Fruit fly (Drosophila melanogaster): ENCODE results near the gene CG6567.
A peak's percentile ranks its signal among the peaks of the same experiment; 100 is the strongest.

The CG6567 gene

dm6 chr3R:10854243-10854874, at the start of gene CG6567, which contains the start of gene CG4511:
TSS of gene CG6567 (minus strand) at chr3R:10854451.
TSS of gene CG4511 (plus strand) at chr3R:10854501.
- TF ChIP-seq CTCF (optimal IDR thresholded peaks at IDR 0.05) (no peak), CG8478 (optimal IDR thresholded peaks at IDR 0.05) (no peak)

- TF ChIP-seq CG8478 (optimal IDR thresholded peaks at IDR 0.05): no peak
- peak; percentile 50 to 68 for TF ChIP-seq CTCF (optimal IDR thresholded peaks at IDR 0.05)
These were observed 39.1 kb upstream of the CG6567 start, which contains the start of gene CG6621 for dm6 chr3R:10893327-10893726. TSS of gene CG6621 (minus strand) at chr3R:10893531.

dm6 chr3R:10889520-10889887, 35.3 kb upstream of the CG6567 start, which contains the start of gene Ak3:
TSS of gene Ak3 (minus strand) at chr3R:10889588.
- TF ChIP-seq CG8478 (optimal IDR thresholded peaks at IDR 0.05) (no peak), CTCF (optimal IDR thresholded peaks at IDR 0.05) (no peak)

dm6 chr3R:10888633-10889519, 34.6 kb upstream of the CG6567 start:
- TF ChIP-seq CTCF (optimal IDR thresholded peaks at IDR 0.05) (no peak), CG8478 (optimal IDR thresholded peaks at IDR 0.05) (no peak)

dm6 chr3R:10888300-10888632, 34.0 kb upstream of the CG6567 start:
- TF ChIP-seq CG8478 (optimal IDR thresholded peaks at IDR 0.05): no peak
- no peak for TF ChIP-seq CTCF (optimal IDR thresholded peaks at IDR 0.05)

dm6 chr3R:10886462-10887315, 32.4 kb upstream of the CG6567 start:
- no peak for TF ChIP-seq CTCF (optimal IDR thresholded peaks at IDR 0.05)
- no peak for TF ChIP-seq CG8478 (optimal IDR thresholded peaks at IDR 0.05)

- TF ChIP-seq CG8478 (optimal IDR thresholded peaks at IDR 0.05) (no peak), CTCF (optimal IDR thresholded peaks at IDR 0.05) (no peak)
These were observed 31.3 kb upstream of the CG6567 start, which contains the start of gene Leash for dm6 chr3R:10885422-10886081. TSS of gene Leash (plus strand) at chr3R:10885540.

dm6 chr3R:10884678-10885421, 30.6 kb upstream of the CG6567 start, which contains the start of gene CG14696:
TSS of gene CG14696 (minus strand) at chr3R:10885001.
- TF ChIP-seq CTCF (optimal IDR thresholded peaks at IDR 0.05) (no peak), CG8478 (optimal IDR thresholded peaks at IDR 0.05) (no peak)

dm6 chr3R:10884031-10884677, 29.9 kb upstream of the CG6567 start:
- TF ChIP-seq CG8478 (optimal IDR thresholded peaks at IDR 0.05) (no peak), CTCF (optimal IDR thresholded peaks at IDR 0.05) (no peak)

dm6 chr3R:10881824-10882559, 27.7 kb upstream of the CG6567 start, which contains the start of gene Tpc1:
TSS of gene Tpc1 (minus strand) at chr3R:10882188.
- TF ChIP-seq CG8478 (optimal IDR thresholded peaks at IDR 0.05) (no peak), CTCF (optimal IDR thresholded peaks at IDR 0.05) (no peak)

dm6 chr3R:10879219-10879618, 25.0 kb upstream of the CG6567 start, which contains the start of gene CG14695:
TSS of gene CG14695 (minus strand) at chr3R:10879319.
- TF ChIP-seq CTCF (optimal IDR thresholded peaks at IDR 0.05) (no peak), CG8478 (optimal IDR thresholded peaks at IDR 0.05) (no peak)

- TF ChIP-seq CTCF (optimal IDR thresholded peaks at IDR 0.05) (no peak), CG8478 (optimal IDR thresholded peaks at IDR 0.05) (no peak)
These were observed 24.4 kb upstream of the CG6567 start for dm6 chr3R:10878628-10879027.
